Worm (Caenorhabditis elegans) whole organism, L4 larva: ENCODE results near the gene zip-12.

Source experiments
- F37D6.2 ChIP-seq: sonication (generic microtip); optimal IDR thresholded peaks from 2 replicates; lab custom pipeline; 2016; ENCODE audit warnings: mild to moderate bottlenecking, missing genetic modification characterization, missing compliant biosample characterization
- Y5F2A.4 ChIP-seq: fragments of 200-800 bp; sonication (Bioruptor generic); optimal IDR thresholded peaks from 2 replicates; lab custom pipeline; 2018; ENCODE audit warnings: mild to moderate bottlenecking, missing genetic modification characterization, missing compliant biosample characterization
- ZK337.2 ChIP-seq: fragments of 200-800 bp; sonication (Bioruptor generic); IDR thresholded peaks from 2 replicates; pipeline ENCODE4 v1.3.6; 2022; ENCODE audit warnings: missing genetic modification reagents, missing genetic modification characterization, missing compliant biosample characterization
- daf-16 ChIP-seq, 3 experiments: sonication (generic microtip); optimal IDR thresholded peaks; 2 replicates each; lab custom pipeline; 2016 to 2017; ENCODE audit warnings: missing genetic modification characterization in 3 of 3, missing genetic modification reagents in 3 of 3, mild to moderate bottlenecking in 2 of 3, missing compliant biosample characterization in 2 of 3, missing biosample characterization in 1 of 3, moderate library complexity in 1 of 3
- daf-19 ChIP-seq: fragments of 200-800 bp; sonication (Bioruptor generic); conservative IDR thresholded peaks from 2 replicates; pipeline ENCODE4 v1.3.6; 2022; ENCODE audit warnings: missing genetic modification characterization, missing compliant biosample characterization
- daf-8 ChIP-seq: fragments of 200-800 bp; sonication (Bioruptor generic); IDR thresholded peaks from 2 replicates; pipeline ENCODE4 v1.3.6; 2022; ENCODE audit warnings: missing genetic modification characterization, missing compliant biosample characterization
- dmd-8 ChIP-seq: fragments of 200-800 bp; sonication (Bioruptor generic); IDR thresholded peaks from 2 replicates; pipeline ENCODE4 v1.3.6; 2022; ENCODE audit warnings: missing genetic modification characterization, missing compliant biosample characterization
- dmd-9 ChIP-seq: fragments of 200-800 bp; sonication (Bioruptor generic); IDR thresholded peaks from 2 replicates; pipeline ENCODE4 v1.3.6; 2022; ENCODE audit warnings: missing genetic modification reagents, missing genetic modification characterization, missing compliant biosample characterization
- dpl-1 ChIP-seq: fragments of 150-350 bp; optimal IDR thresholded peaks from 2 replicates; lab custom pipeline; 2014; ENCODE audit warnings: missing biosample characterization, missing genetic modification reagents, missing genetic modification characterization
- dve-1 ChIP-seq: sonication (generic microtip); optimal IDR thresholded peaks from 2 replicates; lab custom pipeline; 2017; ENCODE audit warnings: antibody characterized with exemption, mild to moderate bottlenecking, missing genetic modification characterization, missing compliant biosample characterization; ENCODE audit not compliant: insufficient read depth
- fos-1 ChIP-seq: fragments of 150-350 bp; optimal IDR thresholded peaks from 2 replicates; lab custom pipeline; 2014; ENCODE audit warnings: missing biosample characterization, missing genetic modification characterization
- hif-1 ChIP-seq, 2 experiments: sonication (generic microtip); optimal IDR thresholded peaks; 2 replicates each; lab custom pipeline; 2016 to 2017; ENCODE audit warnings: missing compliant biosample characterization in 2 of 2, missing genetic modification characterization in 2 of 2, missing genetic modification reagents in 2 of 2, missing genotype in 2 of 2, mild to moderate bottlenecking in 1 of 2
- hlh-30 ChIP-seq: sonication (generic microtip); optimal IDR thresholded peaks from 2 replicates; lab custom pipeline; 2017; ENCODE audit warnings: antibody characterized with exemption, mild to moderate bottlenecking, missing genetic modification characterization, missing compliant biosample characterization; ENCODE audit not compliant: insufficient read depth
- lin-1 ChIP-seq: fragments of 200-800 bp; sonication (Bioruptor generic); IDR thresholded peaks from 2 replicates; pipeline ENCODE4 v1.3.6; 2022; ENCODE audit warnings: missing genetic modification reagents, missing genetic modification characterization, missing compliant biosample characterization
- lin-13 ChIP-seq: fragments of 150-350 bp; optimal IDR thresholded peaks from 2 replicates; lab custom pipeline; 2014; ENCODE audit warnings: missing biosample characterization, missing genetic modification reagents, missing genetic modification characterization
- lin-38 ChIP-seq: fragments of 200-800 bp; sonication (Bioruptor generic); IDR thresholded peaks from 2 replicates; pipeline ENCODE4 v1.3.6; 2022; ENCODE audit warnings: missing genetic modification reagents, missing genetic modification characterization, missing compliant biosample characterization
- madf-5 ChIP-seq, 2 experiments: fragments of 200-800 bp; sonication (Bioruptor generic); IDR thresholded peaks; 2 replicates each; pipeline ENCODE4 v1.3.6; 2022; ENCODE audit warnings: missing compliant biosample characterization in 2 of 2, missing genetic modification characterization in 2 of 2
- madf-9 ChIP-seq: fragments of 200-800 bp; sonication (Bioruptor generic); conservative IDR thresholded peaks from 2 replicates; pipeline ENCODE4 v1.3.6; 2022; ENCODE audit warnings: missing genetic modification reagents, missing genetic modification characterization, missing compliant biosample characterization
- mep-1 ChIP-seq: fragments of 150-350 bp; sonication (generic microtip); optimal IDR thresholded peaks from 3 replicates; lab custom pipeline; 2014; ENCODE audit warnings: missing biosample characterization, missing genetic modification characterization
- nhr-237 ChIP-seq: sonication (generic microtip); optimal IDR thresholded peaks from 2 replicates; lab custom pipeline; 2017; ENCODE audit warnings: missing biosample characterization, missing genetic modification characterization
- nhr-25 ChIP-seq: sonication (generic microtip); optimal IDR thresholded peaks from 2 replicates; lab custom pipeline; 2017; ENCODE audit warnings: missing genetic modification characterization, mild to moderate bottlenecking, missing compliant biosample characterization, antibody characterized with exemption, moderate library complexity, borderline replicate concordance; ENCODE audit not compliant: insufficient read depth
- nhr-28 ChIP-seq: fragments of 150-350 bp; optimal IDR thresholded peaks from 2 replicates; lab custom pipeline; 2014; ENCODE audit warnings: missing biosample characterization, missing genetic modification characterization
- nhr-6 ChIP-seq: fragments of 150-350 bp; optimal IDR thresholded peaks from 2 replicates; lab custom pipeline; 2014; ENCODE audit warnings: missing biosample characterization, missing genetic modification characterization
- set-16 ChIP-seq: fragments of 200-800 bp; sonication (Bioruptor generic); IDR thresholded peaks from 2 replicates; pipeline ENCODE4 v1.3.6; 2022; ENCODE audit warnings: missing genetic modification reagents, missing genetic modification characterization, missing compliant biosample characterization
- skn-1 ChIP-seq: fragments of 150-350 bp; optimal IDR thresholded peaks from 2 replicates; lab custom pipeline; 2014; ENCODE audit warnings: missing biosample characterization, missing genetic modification characterization
- snpc-1.2 ChIP-seq: fragments of 200-800 bp; sonication (Bioruptor generic); IDR thresholded peaks from 2 replicates; pipeline ENCODE4 v1.3.6; 2022; ENCODE audit warnings: missing genetic modification reagents, missing genetic modification characterization, missing compliant biosample characterization
- tag-97 ChIP-seq: fragments of 200-800 bp; sonication (Bioruptor generic); IDR thresholded peaks from 2 replicates; pipeline ENCODE4 v1.3.6; 2022; ENCODE audit warnings: missing genetic modification characterization, missing compliant biosample characterization
- tra-1 ChIP-seq: fragments of 200-800 bp; sonication (Bioruptor generic); IDR thresholded peaks from 2 replicates; pipeline ENCODE4 v1.3.6; 2022; ENCODE audit warnings: missing genetic modification reagents, missing genetic modification characterization, missing compliant biosample characterization
- unc-39 ChIP-seq: sonication (generic microtip); optimal IDR thresholded peaks from 2 replicates; lab custom pipeline; 2017; ENCODE audit warnings: missing biosample characterization, missing genetic modification characterization
- vab-7 ChIP-seq: fragments of 200-800 bp; sonication (Bioruptor generic); IDR thresholded peaks from 2 replicates; pipeline ENCODE4 v1.3.6; 2022; ENCODE audit warnings: missing genetic modification reagents, missing genetic modification characterization, missing compliant biosample characterization
- zag-1 ChIP-seq: fragments of 150-350 bp; optimal IDR thresholded peaks from 2 replicates; lab custom pipeline; 2014; ENCODE audit warnings: missing biosample characterization, missing genetic modification characterization
- zfp-2 ChIP-seq: sonication (generic microtip); optimal IDR thresholded peaks from 2 replicates; lab custom pipeline; 2016; ENCODE audit warnings: mild to moderate bottlenecking, missing genetic modification characterization, missing compliant biosample characterization
- ztf-11 ChIP-seq: fragments of 150-350 bp; optimal IDR thresholded peaks from 2 replicates; lab custom pipeline; 2014; ENCODE audit warnings: missing biosample characterization, missing genetic modification characterization
- ztf-7 ChIP-seq: fragments of 150-350 bp; optimal IDR thresholded peaks from 2 replicates; lab custom pipeline; 2014; ENCODE audit warnings: missing biosample characterization, missing genetic modification characterization

zip-12 gene

DNA sequence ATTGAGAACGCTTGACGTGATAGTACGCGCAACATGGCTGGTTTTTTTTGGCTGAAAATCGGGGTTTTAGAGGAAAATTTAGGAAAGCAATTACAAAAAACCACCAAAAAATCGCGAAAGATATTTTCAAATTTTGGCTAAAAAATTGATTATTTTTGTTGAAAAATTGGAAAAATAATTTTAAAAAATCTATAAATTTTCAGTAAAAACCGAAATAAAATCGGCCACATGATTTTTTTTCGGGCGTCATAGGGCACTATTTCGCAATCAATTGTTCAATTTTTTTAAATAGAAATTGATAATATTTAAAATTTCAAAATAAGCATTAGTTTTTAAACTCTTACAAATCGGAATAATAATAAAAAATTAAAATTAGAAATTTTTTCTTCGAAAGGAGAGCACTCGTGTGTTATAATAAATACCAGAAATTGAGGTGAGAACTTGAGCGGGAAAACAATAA lies 46.1 kb downstream of the zip-12 start, which contains the start of gene glrx-5:
TSS of gene glrx-5 (minus strand) at position 51 of the 460 bp plus-strand sequence.
- no peak for TF ChIP-seq hlh-30 (tag; lab: Kevin White, UChicago)
- no peak for TF ChIP-seq ZK337.2 (GFP tag; lab: Robert Waterston, UW)
- TF ChIP-seq zag-1 (tag; lab: Kevin White, UChicago): no peak
- no peak for TF ChIP-seq ztf-11 (tag; lab: Kevin White, UChicago)
- no peak for TF ChIP-seq fos-1
- no peak for TF ChIP-seq tra-1
- TF ChIP-seq dmd-9 (GFP tag; lab: Robert Waterston, UW): no peak
- TF ChIP-seq lin-13 (GFP tag; lab: Kevin White, UChicago): no peak
- no peak for TF ChIP-seq Y5F2A.4 (GFP tag; lab: Kevin White, UChicago)
- no peak for TF ChIP-seq skn-1 (tag; lab: Kevin White, UChicago)
- TF ChIP-seq nhr-6 (tag; lab: Kevin White, UChicago): no peak
- TF ChIP-seq lin-1 (GFP tag; lab: Robert Waterston, UW): no peak
- TF ChIP-seq ztf-7 (tag; lab: Kevin White, UChicago): no peak
- TF ChIP-seq dmd-8 (GFP tag; lab: Robert Waterston, UW): no peak
- no peak for TF ChIP-seq nhr-28 (tag; lab: Kevin White, UChicago)
- TF ChIP-seq nhr-237 (tag; lab: Kevin White, UChicago): no peak
- TF ChIP-seq madf-9 (GFP tag; lab: Robert Waterston, UW): no peak
- TF ChIP-seq dpl-1 (GFP tag; lab: Kevin White, UChicago): no peak
- no peak for TF ChIP-seq zfp-2 (tag; lab: Kevin White, UChicago)

DNA sequence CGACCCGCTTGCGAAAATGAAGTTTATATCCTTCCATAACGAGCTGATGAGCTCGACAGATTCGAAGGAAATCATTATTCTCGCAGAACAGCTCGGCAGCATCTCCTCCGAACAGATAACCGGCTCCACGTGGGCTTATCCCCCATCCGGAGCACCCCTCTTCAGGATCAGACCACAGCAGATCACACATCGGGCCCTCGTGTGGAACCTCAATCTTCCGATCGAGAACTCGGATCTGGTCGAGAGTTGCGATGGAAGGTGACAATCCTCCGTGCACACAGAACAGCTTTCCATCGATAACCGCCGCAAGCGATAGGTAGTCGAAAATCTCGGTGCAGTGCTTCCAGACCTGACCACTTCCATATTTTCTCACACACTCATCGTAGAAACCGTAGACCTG lies 47.9 kb downstream of the zip-12 start:
- TF ChIP-seq nhr-25 (tag; lab: Kevin White, UChicago) (no peak), set-16 (GFP tag; lab: Robert Waterston, UW) (peak; percentile 68)

DNA sequence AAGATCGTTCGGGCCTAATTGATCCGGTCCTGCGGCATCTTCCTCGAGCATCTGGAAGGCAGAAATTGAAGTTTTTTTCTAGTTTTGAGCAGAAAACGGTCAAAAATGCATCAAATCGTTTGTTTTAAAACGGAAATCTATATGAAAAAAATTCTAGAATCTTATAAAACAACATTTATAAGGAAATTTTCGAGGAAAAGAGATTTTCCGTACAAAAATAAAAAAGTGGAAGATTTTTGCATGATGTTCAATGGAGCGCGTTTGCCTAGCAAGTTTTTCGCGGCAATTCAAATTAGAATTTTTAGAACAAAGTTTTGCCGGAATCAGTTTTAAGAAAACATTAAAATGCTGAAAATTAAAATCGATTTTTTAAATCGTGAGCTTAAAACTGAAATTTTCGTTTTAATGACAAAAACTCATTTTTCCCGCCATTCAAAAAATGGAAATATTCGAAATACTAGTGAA lies 49.5 kb downstream of the zip-12 start, which contains the start of gene pph-4.2:
TSS of gene pph-4.2 (minus strand) at position 51 of the 465 bp plus-strand sequence.
- no peak for TF ChIP-seq daf-19 (GFP tag; lab: Robert Waterston, UW)
- no peak for TF ChIP-seq unc-39
- no peak for TF ChIP-seq tag-97
- no peak for TF ChIP-seq daf-8
- TF ChIP-seq hif-1 (tag; optimal IDR thresholded peaks at IDR 0.05; lab: Kevin White, UChicago): no peak
- no peak for TF ChIP-seq snpc-1.2
- TF ChIP-seq nhr-6 (tag; lab: Kevin White, UChicago): no peak
- peak; percentile 54 for TF ChIP-seq hlh-30 (tag; lab: Kevin White, UChicago)
- TF ChIP-seq F37D6.2 (tag; lab: Kevin White, UChicago): no peak
- peak; percentile 90 for TF ChIP-seq dpl-1 (GFP tag; lab: Kevin White, UChicago)
- TF ChIP-seq lin-38 (GFP tag; lab: Robert Waterston, UW): peak; percentile 91
- TF ChIP-seq mep-1 (tag; lab: Kevin White, UChicago): no peak
- TF ChIP-seq dve-1 (tag; lab: Kevin White, UChicago): peak; percentile 16
- no peak for TF ChIP-seq daf-16 (GFP tag; optimal IDR thresholded peaks at IDR 0.05; lab: Kevin White, UChicago)
- no peak for TF ChIP-seq daf-16 (tag; optimal IDR thresholded peaks at IDR 0.05; lab: Kevin White, UChicago)
- no peak for TF ChIP-seq madf-5 (GFP tag; IDR thresholded peaks at IDR 0.05; lab: Robert Waterston, UW)
- TF ChIP-seq vab-7 (GFP tag; lab: Robert Waterston, UW): no peak
- TF ChIP-seq, all 104 proteins: peak for 4
